Worm (Caenorhabditis elegans) whole organism, L2 larva: ENCODE measurements around the gene mltn-5.

Experiments
- ama-1 ChIP-seq: fragments of 150-350 bp; optimal IDR thresholded peaks from 2 replicates; lab custom pipeline; 2018; ENCODE audit warnings: inconsistent platforms
- elt-3 ChIP-seq: sonication (generic microtip); optimal IDR thresholded peaks from 2 replicates; lab custom pipeline; 2017; ENCODE audit warnings: missing biosample characterization, missing genetic modification characterization
- nhr-129 ChIP-seq: fragments of 150-350 bp; optimal IDR thresholded peaks from 2 replicates; lab custom pipeline; 2014; ENCODE audit warnings: missing biosample characterization, missing genetic modification characterization
- unc-39 ChIP-seq: fragments of 150-350 bp; optimal IDR thresholded peaks from 2 replicates; lab custom pipeline; 2014; ENCODE audit warnings: missing biosample characterization, missing genetic modification characterization

DNA sequence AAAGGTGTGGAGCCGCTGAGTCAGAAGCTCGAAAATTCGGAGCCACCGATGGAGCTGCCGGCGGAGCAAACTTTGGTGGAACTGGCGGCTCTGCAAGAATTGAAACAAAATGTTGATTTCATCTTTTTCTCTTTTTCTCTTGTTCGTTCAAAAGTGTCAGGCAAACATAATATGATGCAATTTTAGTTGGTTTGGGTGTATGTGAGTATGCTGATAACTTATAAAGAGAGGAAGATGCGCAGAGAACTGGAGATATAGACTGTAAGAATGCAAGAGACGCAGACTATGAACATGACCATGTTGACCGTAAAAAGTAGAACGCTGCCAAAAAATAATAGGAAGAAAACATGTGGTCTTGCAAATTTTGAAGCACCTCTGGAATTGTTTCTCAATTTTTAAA lies 29.1 kb downstream of the mltn-5 start:
- TF ChIP-seq elt-3 (no peak), unc-39 (tag; lab: Kevin White, UChicago) (no peak), ama-1 (lab: Kevin White, UChicago) (no peak), nhr-129 (peak; percentile 100)
